Worm (Caenorhabditis elegans): ENCODE data around the gene R10E9.2.

R10E9.2 gene

ce11 chrIII:3926116-3926515, 38.0 kb downstream of the R10E9.2 start, which contains the start of gene ZK1058.9:
ZK1058.9 (minus strand) TSS chrIII:3926216.
- TF ChIP-seq lin-13 (tag; optimal IDR thresholded peaks at IDR 0.05) = no peak
- no peak for TF ChIP-seq ztf-11 (tag; optimal IDR thresholded peaks at IDR 0.05)
- no peak for TF ChIP-seq nhr-237 (tag; optimal IDR thresholded peaks at IDR 0.05)
- TF ChIP-seq unc-120 (tag; optimal IDR thresholded peaks at IDR 0.05; ENCODE audit: poor library complexity, severe bottlenecking) = no peak
- TF ChIP-seq ceh-39 (tag; optimal IDR thresholded peaks at IDR 0.05) = no peak
- TF ChIP-seq hlh-1 (tag; optimal IDR thresholded peaks at IDR 0.05) = no peak
- no peak for TF ChIP-seq nhr-28 (tag; optimal IDR thresholded peaks at IDR 0.05)
- TF ChIP-seq sptf-1 (tag; optimal IDR thresholded peaks at IDR 0.05) = no peak
- TF ChIP-seq nhr-76 (tag; optimal IDR thresholded peaks at IDR 0.05) = no peak
- no peak for TF ChIP-seq pha-4 (tag; optimal IDR thresholded peaks at IDR 0.05)
- no peak for TF ChIP-seq mab-5 (tag; optimal IDR thresholded peaks at IDR 0.05)
- no peak for TF ChIP-seq lin-32 (GFP tag; optimal IDR thresholded peaks at IDR 0.05)
- TF ChIP-seq elt-1 (tag; optimal IDR thresholded peaks at IDR 0.05; ENCODE audit: borderline replicate concordance, insufficient read depth) = no peak
- TF ChIP-seq snpc-4 (tag; optimal IDR thresholded peaks at IDR 0.05) = no peak
- TF ChIP-seq bed-3 (GFP tag; optimal IDR thresholded peaks at IDR 0.05) = no peak
- TF ChIP-seq M03D4.4 (tag; optimal IDR thresholded peaks at IDR 0.05) = no peak
- TF ChIP-seq drap-1 (GFP tag; optimal IDR thresholded peaks at IDR 0.05) = no peak
- no peak for TF ChIP-seq nhr-12 (tag; optimal IDR thresholded peaks at IDR 0.05)
- no peak for TF ChIP-seq mep-1 (tag; optimal IDR thresholded peaks at IDR 0.05)
- TF ChIP-seq ces-1 (GFP tag; optimal IDR thresholded peaks at IDR 0.05) = no peak

ce11 chrIII:3921646-3922328, 42.4 kb downstream of the R10E9.2 start, which contains the start of the genes metl-6 and nit-1:
metl-6 (minus strand) TSS chrIII:3921711.
nit-1 (plus strand) TSS chrIII:3922207.
- TF ChIP-seq mls-2 (tag; optimal IDR thresholded peaks at IDR 0.05) = no peak
- no peak for TF ChIP-seq ceh-43 (GFP tag; optimal IDR thresholded peaks at IDR 0.05)
- TF ChIP-seq pha-4 (tag; optimal IDR thresholded peaks at IDR 0.05) = no peak
- no peak for TF ChIP-seq tbx-8 (GFP tag; optimal IDR thresholded peaks at IDR 0.05)
- no peak for TF ChIP-seq nhr-12 (tag; optimal IDR thresholded peaks at IDR 0.05)
- TF ChIP-seq sptf-1 (tag; optimal IDR thresholded peaks at IDR 0.05) = no peak
- TF ChIP-seq M03D4.4 (tag; optimal IDR thresholded peaks at IDR 0.05) = no peak
- TF ChIP-seq mab-5 (tag; optimal IDR thresholded peaks at IDR 0.05) = no peak

ce11 chrIII:3918569-3918968, 45.6 kb downstream of the R10E9.2 start, which contains the start of gene ZK1058.3:
ZK1058.3 (plus strand) TSS chrIII:3918869.
- TF ChIP-seq flh-1 (GFP tag; optimal IDR thresholded peaks at IDR 0.05) (no peak), ham-2 (GFP tag; optimal IDR thresholded peaks at IDR 0.05) (no peak), unc-62 (GFP tag; optimal IDR thresholded peaks at IDR 0.05) (no peak), ces-1 (GFP tag; optimal IDR thresholded peaks at IDR 0.05) (peak; percentile 8), nhr-28 (tag; optimal IDR thresholded peaks at IDR 0.05) (no peak), nhr-237 (tag; optimal IDR thresholded peaks at IDR 0.05) (no peak)

ce11 chrIII:3916624-3917023, 47.5 kb downstream of the R10E9.2 start, which contains the start of gene ccdc-47:
ccdc-47 (plus strand) TSS chrIII:3916967.
- TF ChIP-seq unc-62 (GFP tag; optimal IDR thresholded peaks at IDR 0.05) (no peak), zip-8 (tag; optimal IDR thresholded peaks at IDR 0.05) (no peak), tbx-8 (GFP tag; optimal IDR thresholded peaks at IDR 0.05) (peak; percentile 63), unc-39 (tag; optimal IDR thresholded peaks at IDR 0.05) (peak; percentile 44), lin-13 (tag; optimal IDR thresholded peaks at IDR 0.05) (peak; percentile 62), ceh-83 (GFP tag; optimal IDR thresholded peaks at IDR 0.05) (peak; percentile 74), bed-3 (GFP tag; optimal IDR thresholded peaks at IDR 0.05) (peak; percentile 48), nhr-76 (tag; optimal IDR thresholded peaks at IDR 0.05) (peak; percentile 84), hlh-1 (tag; optimal IDR thresholded peaks at IDR 0.05) (peak; percentile 84), blmp-1 (tag; optimal IDR thresholded peaks at IDR 0.05) (peak; percentile 62), elt-3 (tag; optimal IDR thresholded peaks at IDR 0.05) (peak; percentile 62), nhr-2 (tag; optimal IDR thresholded peaks at IDR 0.05) (no peak), snpc-4 (tag; optimal IDR thresholded peaks at IDR 0.05) (no peak), lsy-2 (tag; optimal IDR thresholded peaks at IDR 0.05) (peak; percentile 65), ces-1 (GFP tag; optimal IDR thresholded peaks at IDR 0.05) (peak; percentile 44), mls-2 (tag; optimal IDR thresholded peaks at IDR 0.05) (peak; percentile 93), flh-1 (GFP tag; optimal IDR thresholded peaks at IDR 0.05) (peak; percentile 70), sem-2 (GFP tag; optimal IDR thresholded peaks at IDR 0.05) (peak; percentile 64), mep-1 (tag; optimal IDR thresholded peaks at IDR 0.05) (peak; percentile 55), drap-1 (GFP tag; optimal IDR thresholded peaks at IDR 0.05) (peak; percentile 89), ceh-39 (tag; optimal IDR thresholded peaks at IDR 0.05) (peak; percentile 42), elt-1 (tag; optimal IDR thresholded peaks at IDR 0.05; ENCODE audit: borderline replicate concordance, insufficient read depth) (peak; percentile 27), ceh-43 (GFP tag; optimal IDR thresholded peaks at IDR 0.05) (peak; percentile 83), sptf-1 (tag; optimal IDR thresholded peaks at IDR 0.05) (peak; percentile 94), ham-2 (GFP tag; optimal IDR thresholded peaks at IDR 0.05) (peak; percentile 71), mab-5 (tag; optimal IDR thresholded peaks at IDR 0.05) (peak; percentile 68), cnd-1 (tag; optimal IDR thresholded peaks at IDR 0.05) (peak; percentile 85), nhr-28 (tag; optimal IDR thresholded peaks at IDR 0.05) (peak; percentile 41), pha-4 (tag; optimal IDR thresholded peaks at IDR 0.05) (peak; percentile 71), nhr-12 (tag; optimal IDR thresholded peaks at IDR 0.05) (no peak), M03D4.4 (tag; optimal IDR thresholded peaks at IDR 0.05) (peak; percentile 83), lin-32 (GFP tag; optimal IDR thresholded peaks at IDR 0.05) (peak; percentile 71), unc-120 (tag; optimal IDR thresholded peaks at IDR 0.05; ENCODE audit: poor library complexity, severe bottlenecking) (peak; percentile 61), ztf-11 (tag; optimal IDR thresholded peaks at IDR 0.05) (peak; percentile 90), nhr-237 (tag; optimal IDR thresholded peaks at IDR 0.05) (peak; percentile 72)

Measured in whole organism, mixed stage, embryonic.